Fruit fly (Drosophila melanogaster) Kc167 (cell line): Measurements from ENCODE around the gene Efhc1.1.

Experiments used
- h ChIP-seq: fragments of >200 bp; optimal IDR thresholded peaks from 3 replicates; lab custom pipeline; 2018; ENCODE audit warnings: missing external identifiers
- ttk ChIP-seq: sonication (Bioruptor generic); optimal IDR thresholded peaks from 2 replicates; lab custom pipeline; 2017; ENCODE audit warnings: missing external identifiers

DNA sequence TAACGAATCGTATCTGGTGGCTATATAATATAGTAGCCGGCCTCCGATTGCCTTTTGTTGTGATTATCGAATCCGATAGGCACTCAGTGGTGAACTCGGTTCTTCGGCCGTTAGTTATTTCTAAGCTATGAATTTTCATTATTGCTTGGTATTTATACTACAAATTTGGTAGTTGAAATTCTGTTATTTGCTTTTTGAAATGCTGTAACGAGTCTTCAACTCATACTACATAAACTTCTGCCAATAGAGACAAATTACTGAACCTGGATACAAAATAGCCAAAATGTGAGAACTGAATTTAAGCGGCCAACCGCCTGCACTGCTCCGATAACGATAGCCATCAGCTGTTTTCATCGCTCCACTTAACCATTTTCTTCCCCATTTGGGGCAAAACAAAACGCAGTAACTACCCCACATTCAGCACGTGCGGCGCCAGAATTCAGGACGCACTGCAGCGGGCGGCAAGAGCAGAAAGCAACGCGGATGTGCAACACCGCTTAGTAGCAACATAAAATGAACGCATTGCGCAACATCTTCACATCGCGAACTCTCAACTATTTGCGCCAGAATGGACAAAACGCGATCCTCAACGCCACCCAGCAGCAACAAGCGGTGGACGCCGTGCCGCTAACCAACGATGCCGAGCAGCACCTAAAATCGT is 44.5 kb downstream of the Efhc1.1 start, which contains the start of the genes CG11679 and CG8206:
- no peak for TF ChIP-seq h (lab: Kevin White, UChicago)
- TF ChIP-seq ttk (lab: Kevin White, UChicago) = no peak
